Worm (Caenorhabditis elegans) whole organism, late embryonic: ENCODE measurements around the gene unc-10.

ENCODE experiments used
- C08G9.2 ChIP-seq: sonication (generic microtip); optimal IDR thresholded peaks from 2 replicates; lab custom pipeline; 2016; ENCODE audit warnings: mild to moderate bottlenecking, missing genetic modification characterization, moderate library complexity, missing compliant biosample characterization
- F13H6.1 ChIP-seq: sonication (generic microtip); optimal IDR thresholded peaks from 2 replicates; lab custom pipeline; 2016; ENCODE audit warnings: missing genetic modification characterization, missing compliant biosample characterization
- T23F11.4 ChIP-seq: fragments of 200-800 bp; sonication (Bioruptor generic); optimal IDR thresholded peaks from 2 replicates; lab custom pipeline; 2018; ENCODE audit warnings: mild to moderate bottlenecking, missing genetic modification characterization, missing compliant biosample characterization
- ceh-14 ChIP-seq: sonication (generic microtip); optimal IDR thresholded peaks from 2 replicates; lab custom pipeline; 2016; ENCODE audit warnings: missing genotype, missing genetic modification characterization, missing compliant biosample characterization
- ceh-2 ChIP-seq: sonication (generic microtip); optimal IDR thresholded peaks from 2 replicates; lab custom pipeline; 2016; ENCODE audit warnings: missing genotype, missing genetic modification characterization, missing compliant biosample characterization
- ceh-22 ChIP-seq: sonication (generic microtip); optimal IDR thresholded peaks from 2 replicates; lab custom pipeline; 2017; ENCODE audit warnings: missing biosample characterization, missing genetic modification characterization
- ceh-30 ChIP-seq: fragments of 150-350 bp; optimal IDR thresholded peaks from 2 replicates; lab custom pipeline; 2014; ENCODE audit warnings: missing biosample characterization, missing genetic modification characterization
- ceh-31 ChIP-seq: sonication (generic microtip); optimal IDR thresholded peaks from 2 replicates; lab custom pipeline; 2016; ENCODE audit warnings: missing genetic modification characterization, missing compliant biosample characterization
- ceh-34 ChIP-seq: sonication (generic microtip); optimal IDR thresholded peaks from 2 replicates; lab custom pipeline; 2016; ENCODE audit warnings: mild to moderate bottlenecking, missing genetic modification characterization, missing compliant biosample characterization
- ceh-45 ChIP-seq: fragments of 200-800 bp; sonication (Bioruptor generic); IDR thresholded peaks from 2 replicates; pipeline ENCODE4 v1.3.6; 2022; ENCODE audit warnings: missing genetic modification reagents, missing genetic modification characterization, missing compliant biosample characterization
- che-1 ChIP-seq: sonication (generic microtip); optimal IDR thresholded peaks from 2 replicates; lab custom pipeline; 2016; ENCODE audit warnings: mild to moderate bottlenecking, missing genetic modification characterization, missing compliant biosample characterization
- dve-1 ChIP-seq: sonication (generic microtip); optimal IDR thresholded peaks from 2 replicates; lab custom pipeline; 2017; ENCODE audit warnings: antibody characterized with exemption, mild to moderate bottlenecking, missing genetic modification characterization, missing compliant biosample characterization
- elt-2 ChIP-seq: sonication (generic microtip); optimal IDR thresholded peaks from 2 replicates; lab custom pipeline; 2016; ENCODE audit warnings: missing genetic modification reagents, missing genetic modification characterization, missing compliant biosample characterization
- ets-4 ChIP-seq: sonication (generic microtip); optimal IDR thresholded peaks from 2 replicates; lab custom pipeline; 2016; ENCODE audit warnings: missing genetic modification characterization, missing compliant biosample characterization
- eyg-1 ChIP-seq: sonication (generic microtip); optimal IDR thresholded peaks from 2 replicates; lab custom pipeline; 2016; ENCODE audit warnings: missing genotype, missing genetic modification characterization, missing compliant biosample characterization
- fkh-10 ChIP-seq: fragments of 150-350 bp; optimal IDR thresholded peaks from 2 replicates; lab custom pipeline; 2014; ENCODE audit warnings: missing biosample characterization, missing genetic modification reagents, missing genetic modification characterization
- fkh-6 ChIP-seq: sonication (generic microtip); optimal IDR thresholded peaks from 2 replicates; lab custom pipeline; 2016; ENCODE audit warnings: missing genetic modification characterization, missing compliant biosample characterization
- hlh-15 ChIP-seq: sonication (generic microtip); optimal IDR thresholded peaks from 2 replicates; lab custom pipeline; 2016; ENCODE audit warnings: missing genetic modification characterization, missing compliant biosample characterization
- lim-6 ChIP-seq: sonication (generic microtip); optimal IDR thresholded peaks from 2 replicates; lab custom pipeline; 2016; ENCODE audit warnings: missing genetic modification characterization, missing compliant biosample characterization
- lin-11 ChIP-seq: fragments of 200-800 bp; sonication (Bioruptor generic); optimal IDR thresholded peaks from 2 replicates; lab custom pipeline; 2018; ENCODE audit warnings: mild to moderate bottlenecking, missing genetic modification characterization, missing compliant biosample characterization
- madf-2 ChIP-seq: sonication (generic microtip); optimal IDR thresholded peaks from 2 replicates; lab custom pipeline; 2017; ENCODE audit warnings: missing genetic modification characterization, missing compliant biosample characterization
- nfya-1 ChIP-seq: sonication (generic microtip); optimal IDR thresholded peaks from 2 replicates; lab custom pipeline; 2017; ENCODE audit warnings: missing genetic modification characterization, mild to moderate bottlenecking, missing compliant biosample characterization, antibody characterized with exemption, moderate library complexity
- nhr-11 ChIP-seq: fragments of 150-350 bp; optimal IDR thresholded peaks from 2 replicates; lab custom pipeline; 2014; ENCODE audit warnings: missing biosample characterization, missing genetic modification characterization
- npax-4 ChIP-seq: sonication (generic microtip); optimal IDR thresholded peaks from 2 replicates; lab custom pipeline; 2016; ENCODE audit warnings: missing genetic modification characterization, missing compliant biosample characterization
- odd-2 ChIP-seq: sonication (generic microtip); optimal IDR thresholded peaks from 2 replicates; lab custom pipeline; 2017; ENCODE audit warnings: antibody characterized with exemption, mild to moderate bottlenecking, missing genetic modification characterization, missing compliant biosample characterization
- pax-1 ChIP-seq: fragments of 150-350 bp; optimal IDR thresholded peaks from 2 replicates; lab custom pipeline; 2014; ENCODE audit warnings: missing biosample characterization, missing genetic modification characterization
- pha-2 ChIP-seq: sonication (generic microtip); optimal IDR thresholded peaks from 2 replicates; lab custom pipeline; 2017; ENCODE audit warnings: mild to moderate bottlenecking, missing genetic modification characterization, missing compliant biosample characterization
- pha-4 ChIP-seq: fragments of 150-350 bp; optimal IDR thresholded peaks from 2 replicates; lab custom pipeline; 2018; ENCODE audit warnings: missing biosample characterization, missing genetic modification reagents, missing genetic modification characterization
- ref-2 ChIP-seq: sonication (generic microtip); optimal IDR thresholded peaks from 2 replicates; lab custom pipeline; 2016; ENCODE audit warnings: missing genetic modification characterization, missing compliant biosample characterization
- rnt-1 ChIP-seq: sonication (generic microtip); optimal IDR thresholded peaks from 2 replicates; lab custom pipeline; 2016; ENCODE audit warnings: missing genetic modification characterization, missing compliant biosample characterization
- syd-9 ChIP-seq: sonication (generic microtip); optimal IDR thresholded peaks from 2 replicates; lab custom pipeline; 2016; ENCODE audit warnings: mild to moderate bottlenecking, missing genetic modification characterization, moderate library complexity, missing compliant biosample characterization
- tbx-2 ChIP-seq: sonication (generic microtip); optimal IDR thresholded peaks from 2 replicates; lab custom pipeline; 2016; ENCODE audit warnings: missing genetic modification characterization, missing compliant biosample characterization
- ttx-3 ChIP-seq: sonication (generic microtip); optimal IDR thresholded peaks from 2 replicates; lab custom pipeline; 2016; ENCODE audit warnings: missing genetic modification reagents, missing genetic modification characterization, missing compliant biosample characterization
- unc-42 ChIP-seq: sonication (generic microtip); optimal IDR thresholded peaks from 2 replicates; lab custom pipeline; 2016; ENCODE audit warnings: missing genotype, missing genetic modification characterization, missing compliant biosample characterization
- unc-55 ChIP-seq: sonication (generic microtip); optimal IDR thresholded peaks from 2 replicates; lab custom pipeline; 2017; ENCODE audit warnings: missing biosample characterization, missing genetic modification reagents, missing genetic modification characterization
- ztf-16 ChIP-seq: sonication (generic microtip); optimal IDR thresholded peaks from 2 replicates; lab custom pipeline; 2017; ENCODE audit warnings: missing genetic modification characterization, missing compliant biosample characterization

Gene unc-10

ce11 chrX:7234723-7235203 is 45.4 kb downstream of the unc-10 start (continued):
- TF ChIP-seq npax-4 (tag; lab: Kevin White, UChicago) = no peak
- TF ChIP-seq ztf-16 = no peak
- TF ChIP-seq pax-1 (tag; lab: Kevin White, UChicago) = no peak
- peak; percentile 91 for TF ChIP-seq unc-42 (tag; lab: Kevin White, UChicago)
- peak; percentile 14 for TF ChIP-seq nfya-1 (tag; lab: Kevin White, UChicago)
- no peak for TF ChIP-seq unc-55
- no peak for TF ChIP-seq ets-4 (tag; lab: Kevin White, UChicago)
- TF ChIP-seq ceh-2 (tag; lab: Kevin White, UChicago) = no peak
- TF ChIP-seq che-1 = no peak
- TF ChIP-seq hlh-15 (tag; lab: Kevin White, UChicago) = no peak
- no peak for TF ChIP-seq pha-4 (tag; lab: Kevin White, UChicago)
- TF ChIP-seq lin-11 (tag; lab: Kevin White, UChicago) = no peak
- no peak for TF ChIP-seq lim-6 (tag; lab: Kevin White, UChicago)
- peak; percentile 49 for TF ChIP-seq ceh-14
- no peak for TF ChIP-seq pha-2 (tag; lab: Kevin White, UChicago)
- no peak for TF ChIP-seq ceh-22 (tag; lab: Kevin White, UChicago)

- TF ChIP-seq ceh-2 (tag; lab: Kevin White, UChicago) = no peak
- TF ChIP-seq, all 69 proteins: peak for 0
Observed at ce11 chrX:7234074-7234453, 46.1 kb downstream of the unc-10 start.

- no peak for TF ChIP-seq ceh-30
- no peak for TF ChIP-seq dve-1
- TF ChIP-seq T23F11.4 (GFP tag; lab: Kevin White, UChicago) = no peak
- no peak for TF ChIP-seq nfya-1 (tag; lab: Kevin White, UChicago)
- peak; percentile 38 for TF ChIP-seq elt-2 (tag; lab: Kevin White, UChicago)
- TF ChIP-seq fkh-10 (GFP tag; lab: Kevin White, UChicago) = no peak
- no peak for TF ChIP-seq ets-4 (tag; lab: Kevin White, UChicago)
- TF ChIP-seq ceh-45 (GFP tag; lab: Robert Waterston, UW) = no peak
- no peak for TF ChIP-seq ttx-3 (tag; lab: Kevin White, UChicago)
- TF ChIP-seq ceh-34 = peak; percentile 34
- no peak for TF ChIP-seq madf-2 (tag; lab: Kevin White, UChicago)
- no peak for TF ChIP-seq unc-42 (tag; lab: Kevin White, UChicago)
- TF ChIP-seq tbx-2 (tag; lab: Kevin White, UChicago) = no peak
- no peak for TF ChIP-seq lim-6 (tag; lab: Kevin White, UChicago)
- no peak for TF ChIP-seq odd-2 (tag; lab: Kevin White, UChicago)
- no peak for TF ChIP-seq C08G9.2 (tag; lab: Kevin White, UChicago)
Observed at ce11 chrX:7233127-7234073, 46.7 kb downstream of the unc-10 start.

- TF ChIP-seq pax-1 (tag; lab: Kevin White, UChicago) (no peak), unc-55 (peak; percentile 4), ref-2 (tag; lab: Kevin White, UChicago) (peak; percentile 45), ceh-34 (peak; percentile 2), fkh-6 (no peak), nfya-1 (tag; lab: Kevin White, UChicago) (peak; percentile 29), ceh-31 (tag; lab: Kevin White, UChicago) (peak; percentile 50), eyg-1 (tag; lab: Kevin White, UChicago) (peak; percentile 28), nhr-11 (tag; lab: Kevin White, UChicago) (no peak), tbx-2 (tag; lab: Kevin White, UChicago) (peak; percentile 40), rnt-1 (tag; lab: Kevin White, UChicago) (no peak), unc-42 (tag; lab: Kevin White, UChicago) (peak; percentile 50), F13H6.1 (tag; lab: Kevin White, UChicago) (no peak), ceh-45 (GFP tag; lab: Robert Waterston, UW) (no peak), syd-9 (tag; lab: Kevin White, UChicago) (peak; percentile 74)
Observed at ce11 chrX:7232158-7232822, 47.8 kb downstream of the unc-10 start.
